Worm (Caenorhabditis elegans) whole organism, L1 larva: Measurements from ENCODE around the gene cyp-13A8.

Source experiments
- alr-1 ChIP-seq: fragments of 200-800 bp; sonication (Bioruptor generic); optimal IDR thresholded peaks from 2 replicates; lab custom pipeline; 2018; ENCODE audit warnings: borderline replicate concordance, mild to moderate bottlenecking, missing genetic modification characterization, missing compliant biosample characterization
- ceh-90 ChIP-seq: sonication (generic microtip); optimal IDR thresholded peaks from 2 replicates; lab custom pipeline; 2016; ENCODE audit warnings: missing genetic modification characterization, missing compliant biosample characterization
- efl-1 ChIP-seq, 4 experiments: fragments of 150-350 bp; optimal IDR thresholded peaks in 3 of 4; peaks in 1 of 4; 1 replicate in 1 of 4; 2 replicates in 3 of 4; lab custom pipeline; 2014; ENCODE audit warnings: missing biosample characterization in 2 of 4, missing genetic modification characterization in 2 of 4, missing genetic modification reagents in 2 of 4
- ets-5 ChIP-seq: fragments of 200-800 bp; sonication (Bioruptor generic); IDR thresholded peaks from 2 replicates; pipeline ENCODE4 v1.3.6; 2022; ENCODE audit warnings: missing genetic modification characterization, missing compliant biosample characterization
- hlh-4 ChIP-seq: sonication (generic microtip); optimal IDR thresholded peaks from 2 replicates; lab custom pipeline; 2016; ENCODE audit warnings: mild to moderate bottlenecking, missing genetic modification characterization, missing compliant biosample characterization
- lin-14 ChIP-seq: fragments of 200-800 bp; sonication (Bioruptor generic); optimal IDR thresholded peaks from 2 replicates; lab custom pipeline; 2018; ENCODE audit warnings: mild to moderate bottlenecking, missing genetic modification characterization, moderate library complexity, missing compliant biosample characterization
- lsy-2 ChIP-seq, 2 experiments: fragments of 150-350 bp; optimal IDR thresholded peaks; 2 replicates each; lab custom pipeline; 2014; ENCODE audit warnings: missing biosample characterization in 2 of 2, missing genetic modification characterization in 2 of 2
- nhr-11 ChIP-seq: fragments of 150-350 bp; optimal IDR thresholded peaks from 2 replicates; lab custom pipeline; 2014; ENCODE audit warnings: missing biosample characterization, missing genetic modification characterization
- nhr-19 ChIP-seq: fragments of 200-800 bp; sonication (Bioruptor generic); conservative IDR thresholded peaks from 2 replicates; pipeline ENCODE4 v1.3.6; 2022; ENCODE audit warnings: missing genetic modification characterization, missing compliant biosample characterization
- nhr-20 ChIP-seq: sonication (generic microtip); optimal IDR thresholded peaks from 2 replicates; lab custom pipeline; 2016; ENCODE audit warnings: mild to moderate bottlenecking, missing genetic modification characterization, missing compliant biosample characterization
- nhr-71 ChIP-seq: sonication (generic microtip); optimal IDR thresholded peaks from 2 replicates; lab custom pipeline; 2016; ENCODE audit warnings: mild to moderate bottlenecking, missing genetic modification characterization, moderate library complexity, missing compliant biosample characterization
- nhr-76 ChIP-seq: sonication (generic microtip); optimal IDR thresholded peaks from 2 replicates; lab custom pipeline; 2017; ENCODE audit warnings: missing biosample characterization, missing genetic modification characterization
- nhr-85 ChIP-seq: sonication (generic microtip); peaks from one replicate; lab custom pipeline; 2016; ENCODE audit warnings: missing genetic modification characterization, inconsistent platforms, missing compliant biosample characterization
- pag-3 ChIP-seq: sonication (generic microtip); optimal IDR thresholded peaks from 2 replicates; lab custom pipeline; 2017; ENCODE audit warnings: missing genetic modification characterization, mild to moderate bottlenecking, missing compliant biosample characterization, antibody characterized with exemption, borderline replicate concordance; ENCODE audit not compliant: insufficient read depth
- rnt-1 ChIP-seq: sonication (generic microtip); optimal IDR thresholded peaks from 2 replicates; lab custom pipeline; 2016; ENCODE audit warnings: mild to moderate bottlenecking, missing genetic modification characterization, moderate library complexity, missing compliant biosample characterization
- snu-23 ChIP-seq: sonication (generic microtip); optimal IDR thresholded peaks from 2 replicates; lab custom pipeline; 2016; ENCODE audit warnings: missing genetic modification characterization, missing compliant biosample characterization
- swsn-7 ChIP-seq: sonication (generic microtip); optimal IDR thresholded peaks from 2 replicates; lab custom pipeline; 2016; ENCODE audit warnings: missing genetic modification characterization, missing compliant biosample characterization
- tlp-1 ChIP-seq: fragments of 150-350 bp; optimal IDR thresholded peaks from 2 replicates; lab custom pipeline; 2014; ENCODE audit warnings: missing biosample characterization, missing genetic modification characterization

Gene cyp-13A8

DNA sequence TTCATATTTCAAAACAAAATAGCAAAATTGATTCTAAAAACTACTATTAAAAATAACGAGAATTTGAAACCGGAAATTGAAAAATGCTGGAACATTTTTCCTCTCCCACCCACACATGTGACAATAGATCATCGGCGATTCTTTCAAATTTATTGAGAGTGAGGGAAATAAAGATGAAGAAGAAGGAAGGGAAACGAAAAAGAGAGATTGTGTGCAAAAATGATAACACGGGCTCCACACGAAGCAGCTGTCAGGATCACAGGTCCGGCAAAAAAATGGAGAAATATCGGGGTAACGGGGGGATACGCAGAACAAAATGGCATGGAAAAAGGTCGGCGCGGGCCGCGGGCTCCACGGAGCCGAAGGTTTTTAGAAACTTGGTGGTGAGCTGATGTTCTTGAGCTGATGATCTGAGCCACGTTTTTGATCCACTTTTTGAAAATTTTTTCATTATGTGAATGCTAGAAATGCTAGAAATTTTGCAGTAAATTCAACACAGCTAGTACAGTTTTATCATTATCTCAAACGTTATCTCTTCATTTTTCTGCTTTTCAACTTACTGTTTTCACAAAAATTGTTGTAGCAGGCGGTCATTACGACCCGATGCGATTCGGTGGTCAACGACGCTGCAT, 49.6 kb downstream of the cyp-13A8 start, which contains the start of gene shk-1:
shk-1 (plus strand) TSS at position 582 of the 632 bp plus-strand sequence.
- TF ChIP-seq tlp-1 (tag; lab: Kevin White, UChicago) (no peak), nhr-20 (tag; lab: Kevin White, UChicago) (peak; percentile 21), ets-5 (GFP tag; lab: Robert Waterston, UW) (no peak), rnt-1 (peak; percentile 77), pag-3 (tag; lab: Kevin White, UChicago) (peak; percentile 72), snu-23 (GFP tag; lab: Kevin White, UChicago) (peak; percentile 27), hlh-4 (tag; lab: Kevin White, UChicago) (no peak), alr-1 (tag; lab: Kevin White, UChicago) (no peak), nhr-19 (peak; percentile 17; the same call in 1 of the 2 replicates), nhr-11 (tag; lab: Kevin White, UChicago) (peak; percentile 14), lin-14 (GFP tag; lab: Kevin White, UChicago) (peak; percentile 88), nhr-71 (tag; lab: Kevin White, UChicago) (peak; percentile 71), lsy-2 (tag; optimal IDR thresholded peaks at IDR 0.05; lab: Kevin White, UChicago) (peak in 1 of 2 experiments; percentile 47), nhr-85 (tag; lab: Kevin White, UChicago) (no peak), ceh-90 (no peak), swsn-7 (tag; lab: Kevin White, UChicago) (peak; percentile 16), nhr-76 (tag; lab: Kevin White, UChicago) (no peak), efl-1 (optimal IDR thresholded peaks at IDR 0.05; lab: Kevin White, UChicago) (no peak), efl-1 (GFP tag; optimal IDR thresholded peaks at IDR 0.05 in 1 of 2; lab: Kevin White, UChicago) (peak in 1 of 2 experiments; percentile 14)
- TF ChIP-seq, all 84 proteins: peak for 11
